Worm (Caenorhabditis elegans): ENCODE results near the gene flp-20.

The flp-20 gene

ce11 chrX:9311225-9311624 is 38.5 kb downstream of the flp-20 start, which contains the start of gene H29C22.1:
Gene H29C22.1, minus strand, starts transcription at chrX:9311325.
- no peak for TF ChIP-seq Y116A8C.19 (tag; optimal IDR thresholded peaks at IDR 0.05; ENCODE audit: borderline replicate concordance)
- TF ChIP-seq C16A3.4 (tag; optimal IDR thresholded peaks at IDR 0.05) = no peak
- TF ChIP-seq jun-1 (tag; optimal IDR thresholded peaks at IDR 0.05) = no peak
- TF ChIP-seq C04F5.9 (tag; optimal IDR thresholded peaks at IDR 0.05) = no peak
- no peak for TF ChIP-seq aly-2 (tag; optimal IDR thresholded peaks at IDR 0.05)
- no peak for TF ChIP-seq nhr-28 (tag; optimal IDR thresholded peaks at IDR 0.05)
- no peak for TF ChIP-seq nhr-47 (tag; optimal IDR thresholded peaks at IDR 0.05)
- no peak for TF ChIP-seq mef-2 (tag; optimal IDR thresholded peaks at IDR 0.05)
- TF ChIP-seq nhr-90 (tag; optimal IDR thresholded peaks at IDR 0.05; ENCODE audit: poor library complexity) = no peak
- TF ChIP-seq ceh-8 (GFP tag; optimal IDR thresholded peaks at IDR 0.05) = no peak
- TF ChIP-seq nhr-11 (tag; optimal IDR thresholded peaks at IDR 0.05) = no peak
- TF ChIP-seq elt-2 (tag; optimal IDR thresholded peaks at IDR 0.05) = no peak

- TF ChIP-seq efl-1 (optimal IDR thresholded peaks at IDR 0.05) (no peak), efl-1 (GFP tag; optimal IDR thresholded peaks at IDR 0.05 in 1 of 2) (peak in 1 of 2 experiments; percentile 46), fkh-4 (tag; optimal IDR thresholded peaks at IDR 0.05; ENCODE audit: borderline replicate concordance) (no peak)
Observed at ce11 chrX:9303422-9303821, 46.3 kb downstream of the flp-20 start, which contains the start of gene tmc-2. Gene tmc-2, plus strand, starts transcription at chrX:9303722.

- TF ChIP-seq snpc-4 (tag; optimal IDR thresholded peaks at IDR 0.05) = no peak
- TF ChIP-seq unc-98 (GFP tag; IDR thresholded peaks at IDR 0.05) = no peak
- TF ChIP-seq elt-3 (tag; optimal IDR thresholded peaks at IDR 0.05) = no peak
- TF ChIP-seq lir-3 (tag; optimal IDR thresholded peaks at IDR 0.05; ENCODE audit: poor library complexity) = no peak
- no peak for TF ChIP-seq mep-1 (tag; optimal IDR thresholded peaks at IDR 0.05)
Observed at ce11 chrX:9302763-9303162, 46.9 kb downstream of the flp-20 start.

ce11 chrX:9300379-9300778 is 49.3 kb downstream of the flp-20 start:
- no peak for TF ChIP-seq F16B12.6 (tag; optimal IDR thresholded peaks at IDR 0.05)
- no peak for TF ChIP-seq fkh-8 (tag; optimal IDR thresholded peaks at IDR 0.05)
- TF ChIP-seq nhr-12 (tag; optimal IDR thresholded peaks at IDR 0.05) = no peak
- no peak for TF ChIP-seq lin-14 (GFP tag; optimal IDR thresholded peaks at IDR 0.05)
- no peak for TF ChIP-seq lin-39 (tag; optimal IDR thresholded peaks at IDR 0.05)
- TF ChIP-seq swsn-7 (tag; optimal IDR thresholded peaks at IDR 0.05) = no peak
- TF ChIP-seq unc-130 (tag; optimal IDR thresholded peaks at IDR 0.05) = no peak
- no peak for TF ChIP-seq fkh-4 (tag; optimal IDR thresholded peaks at IDR 0.05; ENCODE audit: borderline replicate concordance)
- no peak for TF ChIP-seq pqm-1 (tag; optimal IDR thresholded peaks at IDR 0.05)
- no peak for TF ChIP-seq pag-3 (tag; optimal IDR thresholded peaks at IDR 0.05; ENCODE audit: borderline replicate concordance, insufficient read depth)
- no peak for TF ChIP-seq nhr-19 (GFP tag; conservative IDR thresholded peaks at IDR 0.05)
- no peak for TF ChIP-seq aly-2 (tag; optimal IDR thresholded peaks at IDR 0.05)
- TF ChIP-seq ces-1 (GFP tag; optimal IDR thresholded peaks at IDR 0.05) = no peak
